Fruit fly (Drosophila melanogaster): Measurements from ENCODE around the gene HLH4C.

HLH4C gene

dm6 chrX:4609737-4610136 lies 37.5 kb downstream of the HLH4C start (continued):
- TF ChIP-seq sc (optimal IDR thresholded peaks at IDR 0.05) (no peak), sc (GFP tag; optimal IDR thresholded peaks at IDR 0.05) (peak; percentile 57), CG1529 (GFP tag; optimal IDR thresholded peaks at IDR 0.05) (peak; percentile 44), Awh (GFP tag; IDR thresholded peaks at IDR 0.05) (no peak), dan (GFP tag; IDR thresholded peaks at IDR 0.05) (no peak), stwl (tag; optimal IDR thresholded peaks at IDR 0.05) (no peak), CG1233 (GFP tag; optimal IDR thresholded peaks at IDR 0.05) (peak; percentile 13), tna (GFP tag; IDR thresholded peaks at IDR 0.05; ENCODE audit: partially characterized antibody) (no peak), chif (GFP tag; optimal IDR thresholded peaks at IDR 0.05) (peak in 1 of 2 experiments; percentile 19), lov (optimal IDR thresholded peaks at IDR 0.05) (no peak), lov (GFP tag; IDR thresholded peaks at IDR 0.05) (0 out of 3 replicates have a peak, but pooled peaks have one; percentile 6), CG3407 (GFP tag; optimal IDR thresholded peaks at IDR 0.05) (peak; percentile 57), Sox100B (GFP tag; optimal IDR thresholded peaks at IDR 0.05) (peak; percentile 46), CG1792 (GFP tag; optimal IDR thresholded peaks at IDR 0.05) (peak; percentile 8), CG17186 (GFP tag; optimal IDR thresholded peaks at IDR 0.05) (peak; percentile 9), Mes4 (GFP tag; optimal IDR thresholded peaks at IDR 0.05) (peak; percentile 24), YL-1 (GFP tag; optimal IDR thresholded peaks at IDR 0.05) (peak; percentile 18), lola (GFP tag; optimal IDR thresholded peaks at IDR 0.05) (peak in 1 of 3 experiments; percentile 46), zfh1 (GFP tag; IDR thresholded peaks at IDR 0.05) (0 out of 3 replicates have a peak, but pooled peaks have one; percentile 42), MTF-1 (GFP tag; optimal IDR thresholded peaks at IDR 0.05; ENCODE audit: borderline replicate concordance) (peak; percentile 37), ci (GFP tag; IDR thresholded peaks at IDR 0.05) (no peak), CG10431 (GFP tag; optimal IDR thresholded peaks at IDR 0.05) (peak; percentile 7), PHDP (tag; optimal IDR thresholded peaks at IDR 0.05) (peak; percentile 3), Vsx1 (GFP tag; optimal IDR thresholded peaks at IDR 0.05) (peak; percentile 22), CG31441 (GFP tag; IDR thresholded peaks at IDR 0.05) (no peak), CG4328 (GFP tag; optimal IDR thresholded peaks at IDR 0.05) (no peak), Sox102F (GFP tag; optimal IDR thresholded peaks at IDR 0.05) (peak; percentile 11), Sry-β (GFP tag; optimal IDR thresholded peaks at IDR 0.05) (peak; percentile 20), twi (tag; optimal IDR thresholded peaks at IDR 0.05) (peak; percentile 54), p53 (GFP tag; optimal IDR thresholded peaks at IDR 0.05) (no peak), org-1 (GFP tag; optimal IDR thresholded peaks at IDR 0.05) (peak; percentile 59), CG18599 (GFP tag; optimal IDR thresholded peaks at IDR 0.05) (peak; percentile 32), CG3065 (GFP tag; optimal IDR thresholded peaks at IDR 0.05) (no peak), ttk (GFP tag; IDR thresholded peaks at IDR 0.05) (no peak), row (GFP tag; IDR thresholded peaks at IDR 0.05) (no peak), pum (GFP tag; optimal IDR thresholded peaks at IDR 0.05) (no peak), zen2 (GFP tag; IDR thresholded peaks at IDR 0.05; ENCODE audit: partially characterized antibody) (no peak), Usf (GFP tag; optimal IDR thresholded peaks at IDR 0.05) (no peak), Hr39 (optimal IDR thresholded peaks at IDR 0.05) (no peak), CG11695 (GFP tag; IDR thresholded peaks at IDR 0.05) (no peak), Asciz (GFP tag; optimal IDR thresholded peaks at IDR 0.05) (peak; percentile 32), HmgD (GFP tag; optimal IDR thresholded peaks at IDR 0.05) (no peak), gcm (GFP tag; optimal IDR thresholded peaks at IDR 0.05) (peak; percentile 32), bab2 (GFP tag; optimal IDR thresholded peaks at IDR 0.05) (peak; percentile 49), CG3995 (GFP tag; optimal IDR thresholded peaks at IDR 0.05) (no peak), CG18764 (GFP tag; optimal IDR thresholded peaks at IDR 0.05) (no peak), chn (GFP tag; optimal IDR thresholded peaks at IDR 0.05) (no peak), unc-4 (GFP tag; IDR thresholded peaks at IDR 0.05; ENCODE audit: partially characterized antibody) (no peak), odd (GFP tag; optimal IDR thresholded peaks at IDR 0.05) (peak; percentile 3), CG8388 (GFP tag; optimal IDR thresholded peaks at IDR 0.05) (no peak), CG4617 (GFP tag; optimal IDR thresholded peaks at IDR 0.05; ENCODE audit: borderline replicate concordance) (no peak)

All from whole organism, embryonic.